Worm (Caenorhabditis elegans): Measurements from ENCODE around the gene grl-27.
"Not testable (repeated sequence)": the region's sequence is repeated elsewhere in the genome, so short reads cannot be mapped to it uniquely, and the experiment has no call there.

grl-27 gene

ce11 chrV:3564335-3564734 lies 11.3 kb downstream of the grl-27 start, which contains the start of gene T24A6.17:
T24A6.17 (minus strand) TSS chrV:3564435.
- not testable (repeated sequence) for TF ChIP-seq drap-1 (GFP tag; optimal IDR thresholded peaks at IDR 0.05); mls-2 (tag; optimal IDR thresholded peaks at IDR 0.05); lin-32 (GFP tag; optimal IDR thresholded peaks at IDR 0.05)

- TF ChIP-seq mls-2 (tag; optimal IDR thresholded peaks at IDR 0.05); unc-120 (tag; optimal IDR thresholded peaks at IDR 0.05; ENCODE audit: poor library complexity, severe bottlenecking); elt-3 (tag; optimal IDR thresholded peaks at IDR 0.05): not testable (repeated sequence)
These were observed 12.8 kb downstream of the grl-27 start, which contains the start of gene T24A6.16 for ce11 chrV:3562824-3563223. T24A6.16 (minus strand) TSS chrV:3562924.

ce11 chrV:3558744-3559143 lies 16.9 kb downstream of the grl-27 start, which contains the start of gene T24A6.1:
T24A6.1 (plus strand) TSS chrV:3559044.
- not testable (repeated sequence) for TF ChIP-seq nhr-237 (tag; optimal IDR thresholded peaks at IDR 0.05); unc-120 (tag; optimal IDR thresholded peaks at IDR 0.05; ENCODE audit: poor library complexity, severe bottlenecking); sptf-1 (tag; optimal IDR thresholded peaks at IDR 0.05)

ce11 chrV:3557422-3557821 lies 18.2 kb downstream of the grl-27 start, which contains the start of gene grl-31:
grl-31 (minus strand) TSS chrV:3557778.
- TF ChIP-seq tbx-8 (GFP tag; optimal IDR thresholded peaks at IDR 0.05) (no peak), lin-32 (GFP tag; optimal IDR thresholded peaks at IDR 0.05) (no peak), nhr-28 (tag; optimal IDR thresholded peaks at IDR 0.05) (no peak)

ce11 chrV:3555986-3556385 lies 19.7 kb downstream of the grl-27 start, which contains the start of gene grl-30:
grl-30 (plus strand) TSS chrV:3556286.
- peak; percentile 20 for TF ChIP-seq zip-8 (tag; optimal IDR thresholded peaks at IDR 0.05)
- TF ChIP-seq hlh-1 (tag; optimal IDR thresholded peaks at IDR 0.05) = no peak

- TF ChIP-seq bed-3 (GFP tag; optimal IDR thresholded peaks at IDR 0.05) (no peak), sem-2 (GFP tag; optimal IDR thresholded peaks at IDR 0.05) (no peak), elt-3 (tag; optimal IDR thresholded peaks at IDR 0.05) (no peak), lin-13 (tag; optimal IDR thresholded peaks at IDR 0.05) (no peak), nhr-237 (tag; optimal IDR thresholded peaks at IDR 0.05) (no peak), cnd-1 (tag; optimal IDR thresholded peaks at IDR 0.05) (no peak), hlh-1 (tag; optimal IDR thresholded peaks at IDR 0.05) (no peak), blmp-1 (tag; optimal IDR thresholded peaks at IDR 0.05) (no peak), sptf-1 (tag; optimal IDR thresholded peaks at IDR 0.05) (no peak), unc-62 (GFP tag; optimal IDR thresholded peaks at IDR 0.05) (no peak), ztf-11 (tag; optimal IDR thresholded peaks at IDR 0.05) (no peak), pha-4 (tag; optimal IDR thresholded peaks at IDR 0.05) (no peak), unc-39 (tag; optimal IDR thresholded peaks at IDR 0.05) (no peak), mep-1 (tag; optimal IDR thresholded peaks at IDR 0.05) (no peak), ces-1 (GFP tag; optimal IDR thresholded peaks at IDR 0.05) (no peak), nhr-12 (tag; optimal IDR thresholded peaks at IDR 0.05) (no peak), zip-8 (tag; optimal IDR thresholded peaks at IDR 0.05) (no peak)
These were observed 20.8 kb downstream of the grl-27 start, which contains the start of gene grl-29 for ce11 chrV:3554869-3555268. grl-29 (minus strand) TSS chrV:3555236.

ce11 chrV:3552740-3553469 lies 22.8 kb downstream of the grl-27 start, which contains the start of gene T24A6.20:
T24A6.20 (plus strand) TSS chrV:3553134.
- TF ChIP-seq lin-13 (tag; optimal IDR thresholded peaks at IDR 0.05) (no peak), ceh-39 (tag; optimal IDR thresholded peaks at IDR 0.05) (peak; percentile 5), blmp-1 (tag; optimal IDR thresholded peaks at IDR 0.05) (no peak)

- TF ChIP-seq mls-2 (tag; optimal IDR thresholded peaks at IDR 0.05) = no peak
- TF ChIP-seq unc-39 (tag; optimal IDR thresholded peaks at IDR 0.05) = no peak
- no peak for TF ChIP-seq elt-3 (tag; optimal IDR thresholded peaks at IDR 0.05)
- no peak for TF ChIP-seq ceh-83 (GFP tag; optimal IDR thresholded peaks at IDR 0.05)
- no peak for TF ChIP-seq cnd-1 (tag; optimal IDR thresholded peaks at IDR 0.05)
- no peak for TF ChIP-seq nhr-12 (tag; optimal IDR thresholded peaks at IDR 0.05)
- no peak for TF ChIP-seq mep-1 (tag; optimal IDR thresholded peaks at IDR 0.05)
- no peak for TF ChIP-seq ces-1 (GFP tag; optimal IDR thresholded peaks at IDR 0.05)
- no peak for TF ChIP-seq ztf-11 (tag; optimal IDR thresholded peaks at IDR 0.05)
- TF ChIP-seq sem-2 (GFP tag; optimal IDR thresholded peaks at IDR 0.05) = no peak
- TF ChIP-seq tbx-8 (GFP tag; optimal IDR thresholded peaks at IDR 0.05) = no peak
- TF ChIP-seq snpc-4 (tag; optimal IDR thresholded peaks at IDR 0.05) = no peak
- no peak for TF ChIP-seq blmp-1 (tag; optimal IDR thresholded peaks at IDR 0.05)
- no peak for TF ChIP-seq nhr-76 (tag; optimal IDR thresholded peaks at IDR 0.05)
- no peak for TF ChIP-seq nhr-2 (tag; optimal IDR thresholded peaks at IDR 0.05)
- TF ChIP-seq drap-1 (GFP tag; optimal IDR thresholded peaks at IDR 0.05) = no peak
- TF ChIP-seq nhr-28 (tag; optimal IDR thresholded peaks at IDR 0.05) = no peak
- no peak for TF ChIP-seq M03D4.4 (tag; optimal IDR thresholded peaks at IDR 0.05)
- TF ChIP-seq mab-5 (tag; optimal IDR thresholded peaks at IDR 0.05) = no peak
- no peak for TF ChIP-seq unc-62 (GFP tag; optimal IDR thresholded peaks at IDR 0.05)
These were observed 23.9 kb downstream of the grl-27 start, which contains the start of gene grl-28 for ce11 chrV:3551765-3552164. grl-28 (minus strand) TSS chrV:3551865.
